Worm (Caenorhabditis elegans) whole organism, early embryonic: ENCODE results near the gene F08H9.2.

ENCODE experiments used
- ama-1 ChIP-seq: fragments of 150-350 bp; optimal IDR thresholded peaks from 2 replicates; lab custom pipeline; 2014
- ceh-13 ChIP-seq: fragments of 200-800 bp; sonication (Bioruptor generic); optimal IDR thresholded peaks from 2 replicates; lab custom pipeline; 2018; ENCODE audit warnings: mild to moderate bottlenecking, missing genetic modification characterization, missing compliant biosample characterization
- tbx-11 ChIP-seq: fragments of 200-800 bp; sonication (Bioruptor generic); IDR thresholded peaks from 2 replicates; pipeline ENCODE4 v1.3.6; 2022; ENCODE audit warnings: missing genetic modification characterization, missing compliant biosample characterization
- tbx-37 ChIP-seq: fragments of 200-800 bp; sonication (Bioruptor generic); conservative IDR thresholded peaks from 2 replicates; pipeline ENCODE4 v1.3.6; 2022; ENCODE audit warnings: missing genetic modification reagents, missing genetic modification characterization, missing compliant biosample characterization

DNA sequence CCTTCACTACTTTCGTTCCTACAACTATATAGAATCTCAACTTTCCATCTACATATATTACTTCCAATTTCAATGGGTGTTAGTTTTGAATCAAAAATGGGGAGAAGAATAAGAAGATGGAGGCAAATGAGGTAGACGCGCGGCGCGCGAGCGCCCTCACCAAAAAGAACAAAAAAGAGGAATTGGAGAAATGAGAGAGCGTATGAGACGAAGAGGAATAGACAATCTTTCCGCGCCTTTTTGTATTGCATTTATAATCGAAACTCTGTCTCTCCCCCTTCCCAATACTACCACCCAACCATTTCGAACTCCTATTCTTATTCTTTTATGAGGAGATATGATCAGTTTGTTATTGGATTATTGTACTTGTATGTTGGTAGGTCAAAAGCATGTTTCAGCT lies 40.1 kb downstream of the F08H9.2 start:
- TF ChIP-seq tbx-37 (GFP tag; lab: Robert Waterston, UW), result no peak
- no peak for TF ChIP-seq ceh-13 (GFP tag; lab: Kevin White, UChicago)
- TF ChIP-seq tbx-11 (GFP tag; lab: Robert Waterston, UW), result no peak
- TF ChIP-seq ama-1 (lab: Kevin White, UChicago), result no peak
